Worm (Caenorhabditis elegans) whole organism, L1 larva: ENCODE results near the gene mrpl-32.

Experiments
- C04F5.9 ChIP-seq: sonication (generic microtip); optimal IDR thresholded peaks from 2 replicates; lab custom pipeline; 2016; ENCODE audit warnings: missing genetic modification characterization, missing compliant biosample characterization
- C16A3.4 ChIP-seq: fragments of 150-350 bp; optimal IDR thresholded peaks from 2 replicates; lab custom pipeline; 2014; ENCODE audit warnings: missing biosample characterization, missing genetic modification characterization
- F16B12.6 ChIP-seq: fragments of 150-350 bp; optimal IDR thresholded peaks from 2 replicates; lab custom pipeline; 2014; ENCODE audit warnings: missing biosample characterization, missing genetic modification characterization
- aha-1 ChIP-seq: fragments of 150-350 bp; optimal IDR thresholded peaks from 2 replicates; lab custom pipeline; 2014; ENCODE audit warnings: missing biosample characterization, missing genetic modification characterization
- aly-2 ChIP-seq: fragments of 150-350 bp; optimal IDR thresholded peaks from 2 replicates; lab custom pipeline; 2014; ENCODE audit warnings: missing biosample characterization, missing genetic modification characterization
- ama-1 ChIP-seq: fragments of 150-350 bp; optimal IDR thresholded peaks from 2 replicates; lab custom pipeline; 2014
- blmp-1 ChIP-seq: fragments of 150-350 bp; optimal IDR thresholded peaks from 2 replicates; lab custom pipeline; 2014; ENCODE audit warnings: missing biosample characterization, missing genetic modification characterization
- ceh-82 ChIP-seq, 3 experiments: fragments of 150-350 bp in 1 of 3; sonication (generic microtip) in 2 of 3; optimal IDR thresholded peaks; 2 replicates each; lab custom pipeline; 2014 to 2017; ENCODE audit warnings: missing biosample characterization in 3 of 3, missing genetic modification characterization in 3 of 3
- ceh-88 ChIP-seq: fragments of 200-800 bp; sonication (Bioruptor generic); IDR thresholded peaks from 2 replicates; pipeline ENCODE4 v1.3.6; 2022; ENCODE audit warnings: missing genetic modification characterization, missing compliant biosample characterization
- ceh-90 ChIP-seq: sonication (generic microtip); optimal IDR thresholded peaks from 2 replicates; lab custom pipeline; 2016; ENCODE audit warnings: missing genetic modification characterization, missing compliant biosample characterization
- dpl-1 ChIP-seq, 3 experiments: fragments of 150-350 bp in 2 of 3; sonication (generic microtip) in 1 of 3; optimal IDR thresholded peaks; 2 replicates each; lab custom pipeline; 2014 to 2017; ENCODE audit warnings: missing biosample characterization in 3 of 3, missing genetic modification characterization in 3 of 3, missing genetic modification reagents in 3 of 3
- efl-1 ChIP-seq, 4 experiments: fragments of 150-350 bp; optimal IDR thresholded peaks in 3 of 4; peaks in 1 of 4; 1 replicate in 1 of 4; 2 replicates in 3 of 4; lab custom pipeline; 2014; ENCODE audit warnings: missing biosample characterization in 2 of 4, missing genetic modification characterization in 2 of 4, missing genetic modification reagents in 2 of 4
- egl-13 ChIP-seq: sonication (generic microtip); optimal IDR thresholded peaks from 2 replicates; lab custom pipeline; 2016; ENCODE audit warnings: missing genotype, missing genetic modification reagents, missing genetic modification characterization, missing compliant biosample characterization
- elt-3 ChIP-seq, 6 experiments: fragments of 150-350 bp in 1 of 6; sonication (generic microtip); optimal IDR thresholded peaks; 2 replicates each; lab custom pipeline; 2017 to 2018; ENCODE audit warnings: missing biosample characterization in 6 of 6, missing genetic modification characterization in 6 of 6, inconsistent platforms in 1 of 6
- ets-5 ChIP-seq: fragments of 200-800 bp; sonication (Bioruptor generic); IDR thresholded peaks from 2 replicates; pipeline ENCODE4 v1.3.6; 2022; ENCODE audit warnings: missing genetic modification characterization, missing compliant biosample characterization
- fkh-10 ChIP-seq: sonication (generic microtip); optimal IDR thresholded peaks from 2 replicates; lab custom pipeline; 2017; ENCODE audit warnings: missing biosample characterization, missing genetic modification reagents, missing genetic modification characterization
- hlh-17 ChIP-seq: fragments of 200-800 bp; sonication (Bioruptor generic); optimal IDR thresholded peaks from 2 replicates; lab custom pipeline; 2018; ENCODE audit warnings: missing genetic modification characterization, mild to moderate bottlenecking, missing compliant biosample characterization, moderate library complexity, borderline replicate concordance
- hlh-4 ChIP-seq: sonication (generic microtip); optimal IDR thresholded peaks from 2 replicates; lab custom pipeline; 2016; ENCODE audit warnings: mild to moderate bottlenecking, missing genetic modification characterization, missing compliant biosample characterization
- jun-1 ChIP-seq: fragments of 150-350 bp; optimal IDR thresholded peaks from 2 replicates; lab custom pipeline; 2014; ENCODE audit warnings: missing biosample characterization, missing genetic modification reagents, missing genetic modification characterization
- lin-13 ChIP-seq: fragments of 150-350 bp; optimal IDR thresholded peaks from 2 replicates; lab custom pipeline; 2014; ENCODE audit warnings: missing biosample characterization, missing genetic modification reagents, missing genetic modification characterization
- lin-14 ChIP-seq: fragments of 200-800 bp; sonication (Bioruptor generic); optimal IDR thresholded peaks from 2 replicates; lab custom pipeline; 2018; ENCODE audit warnings: mild to moderate bottlenecking, missing genetic modification characterization, moderate library complexity, missing compliant biosample characterization
- lin-35 ChIP-seq, 2 experiments: fragments of 150-350 bp; optimal IDR thresholded peaks; 2 replicates each; lab custom pipeline; 2014; ENCODE audit warnings: missing biosample characterization in 2 of 2, missing genetic modification characterization in 2 of 2, missing genetic modification reagents in 2 of 2
- lin-39 ChIP-seq: fragments of 150-350 bp; optimal IDR thresholded peaks from 2 replicates; lab custom pipeline; 2014; ENCODE audit warnings: missing biosample characterization, missing genetic modification reagents, missing genetic modification characterization
- lir-3 ChIP-seq: sonication (generic microtip); optimal IDR thresholded peaks from 2 replicates; lab custom pipeline; 2016; ENCODE audit warnings: mild to moderate bottlenecking, missing genetic modification characterization, moderate library complexity, missing compliant biosample characterization; ENCODE audit not compliant: poor library complexity
- lsy-2 ChIP-seq, 2 experiments: fragments of 150-350 bp; optimal IDR thresholded peaks; 2 replicates each; lab custom pipeline; 2014; ENCODE audit warnings: missing biosample characterization in 2 of 2, missing genetic modification characterization in 2 of 2
- mdl-1 ChIP-seq, 2 experiments: fragments of 150-350 bp; optimal IDR thresholded peaks; 2 replicates each; lab custom pipeline; 2014 to 2017; ENCODE audit warnings: missing biosample characterization in 2 of 2, missing genetic modification characterization in 2 of 2, inconsistent platforms in 1 of 2
- mef-2 ChIP-seq: fragments of 150-350 bp; optimal IDR thresholded peaks from 2 replicates; lab custom pipeline; 2014; ENCODE audit warnings: missing biosample characterization, missing genetic modification characterization
- mep-1 ChIP-seq: fragments of 150-350 bp; optimal IDR thresholded peaks from 2 replicates; lab custom pipeline; 2014; ENCODE audit warnings: missing biosample characterization, missing genetic modification characterization
- nhr-11 ChIP-seq: fragments of 150-350 bp; optimal IDR thresholded peaks from 2 replicates; lab custom pipeline; 2014; ENCODE audit warnings: missing biosample characterization, missing genetic modification characterization
- nhr-12 ChIP-seq: sonication (generic microtip); optimal IDR thresholded peaks from 2 replicates; lab custom pipeline; 2017; ENCODE audit warnings: missing biosample characterization, missing genetic modification characterization
- nhr-20 ChIP-seq: sonication (generic microtip); optimal IDR thresholded peaks from 2 replicates; lab custom pipeline; 2016; ENCODE audit warnings: mild to moderate bottlenecking, missing genetic modification characterization, missing compliant biosample characterization
- nhr-237 ChIP-seq: fragments of 150-350 bp; optimal IDR thresholded peaks from 2 replicates; lab custom pipeline; 2014; ENCODE audit warnings: missing biosample characterization, missing genetic modification characterization
- nhr-47 ChIP-seq: sonication (generic microtip); optimal IDR thresholded peaks from 2 replicates; lab custom pipeline; 2016; ENCODE audit warnings: mild to moderate bottlenecking, missing genetic modification characterization, moderate library complexity, missing compliant biosample characterization
- nhr-71 ChIP-seq: sonication (generic microtip); optimal IDR thresholded peaks from 2 replicates; lab custom pipeline; 2016; ENCODE audit warnings: mild to moderate bottlenecking, missing genetic modification characterization, moderate library complexity, missing compliant biosample characterization
- nhr-76 ChIP-seq: sonication (generic microtip); optimal IDR thresholded peaks from 2 replicates; lab custom pipeline; 2017; ENCODE audit warnings: missing biosample characterization, missing genetic modification characterization
- nhr-77 ChIP-seq: fragments of 150-350 bp; optimal IDR thresholded peaks from 2 replicates; lab custom pipeline; 2014; ENCODE audit warnings: missing biosample characterization, missing genetic modification characterization
- nhr-90 ChIP-seq: sonication (generic microtip); optimal IDR thresholded peaks from 2 replicates; lab custom pipeline; 2016; ENCODE audit warnings: mild to moderate bottlenecking, missing genetic modification characterization, missing compliant biosample characterization; ENCODE audit not compliant: poor library complexity
- pag-3 ChIP-seq: sonication (generic microtip); optimal IDR thresholded peaks from 2 replicates; lab custom pipeline; 2017; ENCODE audit warnings: missing genetic modification characterization, mild to moderate bottlenecking, missing compliant biosample characterization, antibody characterized with exemption, borderline replicate concordance; ENCODE audit not compliant: insufficient read depth
- pax-3 ChIP-seq: fragments of 200-800 bp; sonication (Bioruptor generic); optimal IDR thresholded peaks from 2 replicates; lab custom pipeline; 2018; ENCODE audit warnings: mild to moderate bottlenecking, missing genetic modification characterization, moderate library complexity, missing compliant biosample characterization
- pqm-1 ChIP-seq: sonication (generic microtip); optimal IDR thresholded peaks from 3 replicates; lab custom pipeline; 2017; ENCODE audit warnings: missing biosample characterization, missing genetic modification characterization
- rnt-1 ChIP-seq: sonication (generic microtip); optimal IDR thresholded peaks from 2 replicates; lab custom pipeline; 2016; ENCODE audit warnings: mild to moderate bottlenecking, missing genetic modification characterization, moderate library complexity, missing compliant biosample characterization
- skn-1 ChIP-seq: fragments of 150-350 bp; optimal IDR thresholded peaks from 2 replicates; lab custom pipeline; 2014; ENCODE audit warnings: missing biosample characterization, missing genetic modification characterization
- tlp-1 ChIP-seq: fragments of 150-350 bp; optimal IDR thresholded peaks from 2 replicates; lab custom pipeline; 2014; ENCODE audit warnings: missing biosample characterization, missing genetic modification characterization
- unc-130 ChIP-seq: fragments of 150-350 bp; optimal IDR thresholded peaks from 2 replicates; lab custom pipeline; 2017; ENCODE audit warnings: missing biosample characterization, missing genetic modification characterization, inconsistent platforms
- unc-98 ChIP-seq: fragments of 200-800 bp; sonication (Bioruptor generic); IDR thresholded peaks from 2 replicates; pipeline ENCODE4 v1.3.6; 2022; ENCODE audit warnings: missing genetic modification characterization, missing compliant biosample characterization
- vab-15 ChIP-seq: sonication (generic microtip); optimal IDR thresholded peaks from 2 replicates; lab custom pipeline; 2017; ENCODE audit warnings: missing genotype, mild to moderate bottlenecking, missing genetic modification characterization, missing compliant biosample characterization
- xbp-1 ChIP-seq: sonication (generic microtip); optimal IDR thresholded peaks from 2 replicates; lab custom pipeline; 2016; ENCODE audit warnings: missing genetic modification characterization, missing compliant biosample characterization
- ztf-11 ChIP-seq, 2 experiments: sonication (generic microtip); optimal IDR thresholded peaks; 2 replicates each; lab custom pipeline; 2016 to 2017; ENCODE audit warnings: missing genetic modification characterization in 2 of 2, missing biosample characterization in 1 of 2, missing compliant biosample characterization in 1 of 2
- ztf-4 ChIP-seq: fragments of 150-350 bp; optimal IDR thresholded peaks from 2 replicates; lab custom pipeline; 2014; ENCODE audit warnings: missing biosample characterization, missing genetic modification characterization

Gene mrpl-32

ce11 chrIII:8449160-8449807 lies at the start of gene mrpl-32:
TSS of gene mrpl-32 (plus strand) at chrIII:8449757.
- TF ChIP-seq lin-35 (GFP tag; optimal IDR thresholded peaks at IDR 0.05; lab: Kevin White, UChicago), result peak in 1 of 2 experiments; percentile 17
- peak; percentile 82 for TF ChIP-seq ama-1 (lab: Kevin White, UChicago)
- peak in 1 of 3 experiments; percentile 10 for TF ChIP-seq dpl-1 (GFP tag; optimal IDR thresholded peaks at IDR 0.05; lab: Kevin White, UChicago)
- no peak for TF ChIP-seq aha-1 (tag; lab: Kevin White, UChicago)
- peak; percentile 73 for TF ChIP-seq aly-2
- no peak for TF ChIP-seq lin-14
- TF ChIP-seq F16B12.6, result peak; percentile 45
- peak; percentile 25 for TF ChIP-seq nhr-90 (tag; lab: Kevin White, UChicago)
- no peak for TF ChIP-seq efl-1 (optimal IDR thresholded peaks at IDR 0.05; lab: Kevin White, UChicago)
- TF ChIP-seq efl-1 (GFP tag; optimal IDR thresholded peaks at IDR 0.05 in 1 of 2; lab: Kevin White, UChicago), result peak; percentile 8 to 78
- TF ChIP-seq skn-1 (tag; lab: Kevin White, UChicago), result no peak
- TF ChIP-seq nhr-47 (tag; lab: Kevin White, UChicago), result peak; percentile 33
- peak; percentile 10 for TF ChIP-seq mep-1 (tag; lab: Kevin White, UChicago)
- TF ChIP-seq nhr-71, result peak; percentile 29
- TF ChIP-seq lsy-2 (tag; optimal IDR thresholded peaks at IDR 0.05; lab: Kevin White, UChicago), result peak; percentile 34 to 51
- TF ChIP-seq hlh-4 (tag; lab: Kevin White, UChicago), result no peak

- no peak for TF ChIP-seq ceh-82 (tag; optimal IDR thresholded peaks at IDR 0.05; lab: Kevin White, UChicago)
- TF ChIP-seq mep-1 (tag; lab: Kevin White, UChicago), result no peak
- TF ChIP-seq tlp-1 (tag; lab: Kevin White, UChicago), result peak; percentile 79
- no peak for TF ChIP-seq rnt-1 (tag; lab: Kevin White, UChicago)
- TF ChIP-seq pqm-1 (tag; lab: Kevin White, UChicago), result peak; percentile 97
- TF ChIP-seq nhr-237 (tag; lab: Kevin White, UChicago), result no peak
- TF ChIP-seq nhr-90 (tag; lab: Kevin White, UChicago), result no peak
- TF ChIP-seq pag-3, result no peak
- TF ChIP-seq ets-5 (GFP tag; lab: Robert Waterston, UW), result no peak
- no peak for TF ChIP-seq aha-1 (tag; lab: Kevin White, UChicago)
- TF ChIP-seq nhr-12 (tag; lab: Kevin White, UChicago), result no peak
- no peak for TF ChIP-seq ztf-11 (tag; optimal IDR thresholded peaks at IDR 0.05; lab: Kevin White, UChicago)
- peak; percentile 44 for TF ChIP-seq jun-1
- no peak for TF ChIP-seq blmp-1 (tag; lab: Kevin White, UChicago)
- TF ChIP-seq nhr-20 (tag; lab: Kevin White, UChicago), result peak; percentile 26
- TF ChIP-seq ceh-88, result no peak
- no peak for TF ChIP-seq pax-3 (tag; lab: Kevin White, UChicago)
- TF ChIP-seq C16A3.4 (tag; lab: Kevin White, UChicago), result no peak
- no peak for TF ChIP-seq nhr-11 (tag; lab: Kevin White, UChicago)
- TF ChIP-seq vab-15 (tag; lab: Kevin White, UChicago), result no peak
- no peak for TF ChIP-seq hlh-17 (GFP tag; lab: Kevin White, UChicago)
- no peak for TF ChIP-seq efl-1 (optimal IDR thresholded peaks at IDR 0.05; lab: Kevin White, UChicago)
- TF ChIP-seq efl-1 (GFP tag; optimal IDR thresholded peaks at IDR 0.05 in 1 of 2; lab: Kevin White, UChicago), result peak in 1 of 2 experiments; percentile 78
- no peak for TF ChIP-seq ztf-4 (tag; lab: Kevin White, UChicago)
- TF ChIP-seq nhr-71, result peak; percentile 11
- no peak for TF ChIP-seq xbp-1 (tag; lab: Kevin White, UChicago)
- TF ChIP-seq egl-13 (tag; lab: Kevin White, UChicago), result no peak
- TF ChIP-seq lin-14, result peak; percentile 7
- TF ChIP-seq lir-3 (tag; lab: Kevin White, UChicago), result no peak
- peak in 1 of 2 experiments; percentile 23 for TF ChIP-seq mdl-1 (tag; optimal IDR thresholded peaks at IDR 0.05; lab: Kevin White, UChicago)
- no peak for TF ChIP-seq elt-3 (tag; optimal IDR thresholded peaks at IDR 0.05; lab: Kevin White, UChicago)
- TF ChIP-seq lin-13 (GFP tag; lab: Kevin White, UChicago), result no peak
- no peak for TF ChIP-seq ceh-90
- TF ChIP-seq unc-98 (GFP tag; lab: Robert Waterston, UW), result no peak
- no peak for TF ChIP-seq nhr-76 (tag; lab: Kevin White, UChicago)
- no peak for TF ChIP-seq unc-130
- TF ChIP-seq mef-2 (tag; lab: Kevin White, UChicago), result no peak
- no peak for TF ChIP-seq fkh-10 (GFP tag; lab: Kevin White, UChicago)
- no peak for TF ChIP-seq C04F5.9
- TF ChIP-seq nhr-77, result no peak
- TF ChIP-seq lin-39 (tag; lab: Kevin White, UChicago), result no peak
Measured at ce11 chrIII:8400478-8400877, 49.1 kb upstream of the mrpl-32 start.
